Worm (Caenorhabditis elegans): Measurements from ENCODE around the gene ctsa-2.

ctsa-2 gene

ce11 chrX:6382930-6383329, 47.5 kb downstream of the ctsa-2 start:
- no peak for TF ChIP-seq nhr-237 (tag; optimal IDR thresholded peaks at IDR 0.05)
- TF ChIP-seq nhr-42 (GFP tag; IDR thresholded peaks at IDR 0.05): no peak
- TF ChIP-seq ceh-62 (tag; optimal IDR thresholded peaks at IDR 0.05): no peak
- peak in 1 of 2 experiments; percentile 74 for TF ChIP-seq unc-62 (GFP tag; optimal IDR thresholded peaks at IDR 0.05 in 1 of 2)
- TF ChIP-seq unc-62 (tag; optimal IDR thresholded peaks at IDR 0.05): no peak
- TF ChIP-seq snpc-4 (tag; optimal IDR thresholded peaks at IDR 0.05): no peak

ce11 chrX:6378363-6378762, 52.0 kb downstream of the ctsa-2 start:
- no peak for TF ChIP-seq lir-3 (tag; optimal IDR thresholded peaks at IDR 0.05)
- no peak for TF ChIP-seq ceh-28 (tag; optimal IDR thresholded peaks at IDR 0.05)
- no peak for TF ChIP-seq dpl-1 (GFP tag; optimal IDR thresholded peaks at IDR 0.05)
- no peak for TF ChIP-seq ZK546.5 (tag; optimal IDR thresholded peaks at IDR 0.05)
- TF ChIP-seq daf-16 (GFP tag; optimal IDR thresholded peaks at IDR 0.05): peak in 1 of 2 experiments; percentile 15
- TF ChIP-seq daf-16 (tag; optimal IDR thresholded peaks at IDR 0.05): peak; percentile 73
- no peak for TF ChIP-seq ces-1 (GFP tag; optimal IDR thresholded peaks at IDR 0.05)
- TF ChIP-seq hlh-11 (tag; optimal IDR thresholded peaks at IDR 0.05): peak; percentile 54
- peak; percentile 22 for TF ChIP-seq dve-1 (tag; optimal IDR thresholded peaks at IDR 0.05; ENCODE audit: insufficient read depth)
- no peak for TF ChIP-seq ztf-7 (tag; optimal IDR thresholded peaks at IDR 0.05)
- TF ChIP-seq lsy-2 (tag; optimal IDR thresholded peaks at IDR 0.05): peak; percentile 26 to 59
- no peak for TF ChIP-seq dmd-9 (GFP tag; IDR thresholded peaks at IDR 0.05)
- peak; percentile 88 for TF ChIP-seq rbr-2 (tag; optimal IDR thresholded peaks at IDR 0.05)
- peak; percentile 17 for TF ChIP-seq fkh-10 (GFP tag; optimal IDR thresholded peaks at IDR 0.05)
- no peak for TF ChIP-seq lin-39 (tag; optimal IDR thresholded peaks at IDR 0.05)
- TF ChIP-seq hif-1 (tag; optimal IDR thresholded peaks at IDR 0.05): peak in 1 of 2 experiments; percentile 22
- no peak for TF ChIP-seq nhr-41 (GFP tag; IDR thresholded peaks at IDR 0.05)
- TF ChIP-seq aly-2 (tag; optimal IDR thresholded peaks at IDR 0.05): no peak
- TF ChIP-seq daf-19 (GFP tag; conservative IDR thresholded peaks at IDR 0.05): no peak
- TF ChIP-seq F37D6.2 (tag; optimal IDR thresholded peaks at IDR 0.05): peak; percentile 48
- no peak; the same call in 1 of the 2 replicates for TF ChIP-seq madf-9 (GFP tag; conservative IDR thresholded peaks at IDR 0.05)
- TF ChIP-seq spr-1 (tag; optimal IDR thresholded peaks at IDR 0.05): no peak
- 0 out of 2 replicates have a peak, but pooled peaks have one; percentile 36 for TF ChIP-seq vab-7 (GFP tag; IDR thresholded peaks at IDR 0.05)
- TF ChIP-seq nhr-28 (tag; optimal IDR thresholded peaks at IDR 0.05): peak; percentile 79
- no peak for TF ChIP-seq snpc-4 (tag; optimal IDR thresholded peaks at IDR 0.05)
- TF ChIP-seq zip-11 (GFP tag; IDR thresholded peaks at IDR 0.05): no peak
- peak; percentile 37 for TF ChIP-seq dmd-6 (GFP tag; IDR thresholded peaks at IDR 0.05)
- peak; percentile 74 for TF ChIP-seq mxl-3 (GFP tag; optimal IDR thresholded peaks at IDR 0.05)
- no peak for TF ChIP-seq nhr-102 (tag; optimal IDR thresholded peaks at IDR 0.05)
- TF ChIP-seq arid-1 (GFP tag; conservative IDR thresholded peaks at IDR 0.05): no peak
- no peak for TF ChIP-seq zag-1 (tag; optimal IDR thresholded peaks at IDR 0.05)
- no peak for TF ChIP-seq ama-1 (optimal IDR thresholded peaks at IDR 0.05)
- no peak for TF ChIP-seq ceh-82 (tag; optimal IDR thresholded peaks at IDR 0.05)
- TF ChIP-seq unc-39 (tag; optimal IDR thresholded peaks at IDR 0.05): no peak
- TF ChIP-seq saeg-2 (GFP tag; IDR thresholded peaks at IDR 0.05): no peak
- TF ChIP-seq cey-2 (tag; optimal IDR thresholded peaks at IDR 0.05; ENCODE audit: borderline replicate concordance, insufficient read depth): no peak
- TF ChIP-seq nhr-111 (GFP tag; optimal IDR thresholded peaks at IDR 0.05): no peak
- TF ChIP-seq mep-1 (tag; optimal IDR thresholded peaks at IDR 0.05): peak; percentile 74
- no peak for TF ChIP-seq ZK337.2 (GFP tag; IDR thresholded peaks at IDR 0.05)
- no peak for TF ChIP-seq nhr-48 (tag; optimal IDR thresholded peaks at IDR 0.05)
- TF ChIP-seq lin-13 (GFP tag; optimal IDR thresholded peaks at IDR 0.05): peak; percentile 32
- peak in 1 of 2 experiments; percentile 82 for TF ChIP-seq unc-62 (GFP tag; optimal IDR thresholded peaks at IDR 0.05 in 1 of 2)
- no peak for TF ChIP-seq unc-62 (tag; optimal IDR thresholded peaks at IDR 0.05)
- peak in 1 of 2 experiments; percentile 39 for TF ChIP-seq mdl-1 (tag; optimal IDR thresholded peaks at IDR 0.05)
- no peak for TF ChIP-seq php-3 (GFP tag; IDR thresholded peaks at IDR 0.05)
- no peak for TF ChIP-seq daf-8 (GFP tag; IDR thresholded peaks at IDR 0.05)
- no peak for TF ChIP-seq ceh-62 (tag; optimal IDR thresholded peaks at IDR 0.05)
- TF ChIP-seq F49E8.2 (tag; optimal IDR thresholded peaks at IDR 0.05; ENCODE audit: borderline replicate concordance): no peak
